Worm (Caenorhabditis elegans): ENCODE measurements around the gene T01B7.13.

- TF ChIP-seq mdl-1 (tag; optimal IDR thresholded peaks at IDR 0.05) (no peak), R02D3.7 (tag; optimal IDR thresholded peaks at IDR 0.05) (no peak), ztf-11 (tag; optimal IDR thresholded peaks at IDR 0.05) (no peak), fkh-10 (GFP tag; optimal IDR thresholded peaks at IDR 0.05) (no peak), nhr-77 (tag; optimal IDR thresholded peaks at IDR 0.05) (no peak), nhr-76 (tag; optimal IDR thresholded peaks at IDR 0.05) (no peak), lin-15B (tag; optimal IDR thresholded peaks at IDR 0.05) (no peak), zag-1 (tag; optimal IDR thresholded peaks at IDR 0.05) (no peak), egl-27 (tag; optimal IDR thresholded peaks at IDR 0.05) (no peak), hif-1 (tag; optimal IDR thresholded peaks at IDR 0.05) (no peak), nhr-11 (tag; optimal IDR thresholded peaks at IDR 0.05) (no peak), snpc-4 (tag; optimal IDR thresholded peaks at IDR 0.05) (no peak), lin-1 (GFP tag; IDR thresholded peaks at IDR 0.05) (no peak), unc-62 (GFP tag; optimal IDR thresholded peaks at IDR 0.05 in 1 of 2) (no peak), unc-62 (tag; optimal IDR thresholded peaks at IDR 0.05) (no peak)
Measured at ce11 chrII:8670835-8671234, 44.4 kb upstream of the T01B7.13 start.

Data from whole organism, L4 larva.